Worm (Caenorhabditis elegans) whole organism, mixed stage, embryonic: ENCODE data around the gene chch-3.

Source experiments
- blmp-1 ChIP-seq: fragments of 150-350 bp; optimal IDR thresholded peaks from 2 replicates; lab custom pipeline; 2014; ENCODE audit warnings: missing biosample characterization, missing genetic modification characterization
- ceh-83 ChIP-seq: fragments of 200-800 bp; sonication (Bioruptor generic); optimal IDR thresholded peaks from 2 replicates; lab custom pipeline; 2018; ENCODE audit warnings: mild to moderate bottlenecking, missing genetic modification characterization, missing compliant biosample characterization
- ces-1 ChIP-seq: fragments of 150-350 bp; optimal IDR thresholded peaks from 2 replicates; lab custom pipeline; 2014; ENCODE audit warnings: missing biosample characterization, missing genetic modification reagents, missing genetic modification characterization
- elt-1 ChIP-seq: sonication (generic microtip); optimal IDR thresholded peaks from 2 replicates; lab custom pipeline; 2017; ENCODE audit warnings: missing genetic modification characterization, mild to moderate bottlenecking, missing compliant biosample characterization, antibody characterized with exemption, moderate library complexity, borderline replicate concordance; ENCODE audit not compliant: insufficient read depth
- elt-3 ChIP-seq: fragments of 150-350 bp; optimal IDR thresholded peaks from 2 replicates; lab custom pipeline; 2014; ENCODE audit warnings: missing biosample characterization, missing genetic modification characterization
- lin-13 ChIP-seq: fragments of 150-350 bp; optimal IDR thresholded peaks from 2 replicates; lab custom pipeline; 2014; ENCODE audit warnings: missing biosample characterization, missing genetic modification characterization
- lsy-2 ChIP-seq: fragments of 150-350 bp; optimal IDR thresholded peaks from 2 replicates; lab custom pipeline; 2014; ENCODE audit warnings: missing biosample characterization, missing genetic modification characterization
- nhr-237 ChIP-seq: fragments of 150-350 bp; optimal IDR thresholded peaks from 2 replicates; lab custom pipeline; 2014; ENCODE audit warnings: missing biosample characterization, missing genetic modification characterization
- pha-4 ChIP-seq: fragments of 150-350 bp; optimal IDR thresholded peaks from 2 replicates; lab custom pipeline; 2018; ENCODE audit warnings: missing biosample characterization, missing genetic modification reagents, missing genetic modification characterization
- sem-2 ChIP-seq: fragments of 200-800 bp; sonication (Bioruptor generic); optimal IDR thresholded peaks from 2 replicates; lab custom pipeline; 2018; ENCODE audit warnings: mild to moderate bottlenecking, missing genetic modification characterization, missing compliant biosample characterization
- snpc-4 ChIP-seq: fragments of 150-350 bp; optimal IDR thresholded peaks from 2 replicates; lab custom pipeline; 2014; ENCODE audit warnings: missing biosample characterization, missing genetic modification characterization

ce11 chrII:9374807-9375206 lies 42.0 kb upstream of the chch-3 start, which contains the start of gene C06C3.12:
- TF ChIP-seq pha-4 (tag; lab: Kevin White, UChicago) (no peak), elt-1 (tag; lab: Kevin White, UChicago) (no peak), ces-1 (GFP tag; lab: Kevin White, UChicago) (no peak), nhr-237 (tag; lab: Kevin White, UChicago) (no peak), elt-3 (tag; lab: Kevin White, UChicago) (no peak), lsy-2 (no peak), snpc-4 (no peak), lin-13 (no peak), ceh-83 (GFP tag; lab: Kevin White, UChicago) (no peak), blmp-1 (tag; lab: Kevin White, UChicago) (no peak), sem-2 (no peak)
